Fruit fly (Drosophila melanogaster) whole organism, pupa: ENCODE results near the gene Osi17.

Experiments used
- CG10348 ChIP-seq: fragments of 200-800 bp; sonication (Bioruptor generic); IDR thresholded peaks from 2 replicates; pipeline ENCODE4 v1.3.6; 2022; ENCODE audit warnings: missing biosample characterization, missing genetic modification characterization
- CG12605 ChIP-seq: fragments of 200-800 bp; sonication (Bioruptor generic); IDR thresholded peaks from 2 replicates; pipeline ENCODE4 v1.3.6; 2022; ENCODE audit warnings: missing biosample characterization, missing genetic modification characterization
- CG13204 ChIP-seq: fragments of 200-800 bp; sonication (Bioruptor generic); optimal IDR thresholded peaks from 2 replicates; lab custom pipeline; 2018; ENCODE audit warnings: missing biosample characterization, mild to moderate bottlenecking, missing genetic modification characterization, moderate library complexity
- CG14655 ChIP-seq: fragments of 200-800 bp; sonication (Bioruptor generic); optimal IDR thresholded peaks from 3 replicates; lab custom pipeline; 2017; ENCODE audit warnings: mild to moderate bottlenecking, missing biosample characterization, missing genetic modification reagents, missing genetic modification characterization
- CG15710 ChIP-seq: fragments of 200-800 bp; sonication (Bioruptor generic); optimal IDR thresholded peaks from 2 replicates; lab custom pipeline; 2018; ENCODE audit warnings: missing biosample characterization, mild to moderate bottlenecking, missing genetic modification characterization, moderate library complexity
- CG17806 ChIP-seq: fragments of 200-800 bp; sonication (Bioruptor generic); optimal IDR thresholded peaks from 2 replicates; lab custom pipeline; 2018; ENCODE audit warnings: missing biosample characterization, mild to moderate bottlenecking, missing genetic modification characterization, moderate library complexity
- CG32121 ChIP-seq: fragments of 200-800 bp; sonication (Bioruptor generic); IDR thresholded peaks from 2 replicates; pipeline ENCODE4 v1.3.6; 2022; ENCODE audit warnings: missing biosample characterization, missing genetic modification characterization
- CG34367 ChIP-seq: fragments of 200-800 bp; sonication (Bioruptor generic); optimal IDR thresholded peaks from 2 replicates; lab custom pipeline; 2018; ENCODE audit warnings: missing biosample characterization, mild to moderate bottlenecking, missing genetic modification characterization
- CG4496 ChIP-seq: fragments of 200-800 bp; sonication (Bioruptor generic); IDR thresholded peaks from 3 replicates; pipeline ENCODE4 v1.3.6; 2022; ENCODE audit warnings: missing biosample characterization, missing genetic modification characterization
- CG8159 ChIP-seq: fragments of 200-800 bp; sonication (Bioruptor generic); optimal IDR thresholded peaks from 3 replicates; lab custom pipeline; 2018; ENCODE audit warnings: missing biosample characterization, mild to moderate bottlenecking, missing genetic modification characterization, moderate library complexity
- CG8301 ChIP-seq: fragments of 200-800 bp; sonication (Bioruptor generic); optimal IDR thresholded peaks from 2 replicates; lab custom pipeline; 2018; ENCODE audit warnings: missing biosample characterization, mild to moderate bottlenecking, missing genetic modification characterization
- CG9948 ChIP-seq: fragments of 200-800 bp; sonication (Bioruptor generic); optimal IDR thresholded peaks from 2 replicates; lab custom pipeline; 2018; ENCODE audit warnings: missing biosample characterization, mild to moderate bottlenecking, missing genetic modification characterization, moderate library complexity
- D1 ChIP-seq: fragments of 200-800 bp; sonication (Bioruptor generic); optimal IDR thresholded peaks from 2 replicates; lab custom pipeline; 2018; ENCODE audit warnings: missing biosample characterization, mild to moderate bottlenecking, missing genetic modification characterization, moderate library complexity
- EcR ChIP-seq: fragments of 200-800 bp; sonication (Bioruptor generic); optimal IDR thresholded peaks from 3 replicates; lab custom pipeline; 2019; ENCODE audit warnings: missing biosample characterization, missing genetic modification characterization, mild to moderate bottlenecking, moderate library complexity, missing genetic modification reagents
- Ets98B ChIP-seq: fragments of 200-800 bp; sonication (Bioruptor generic); IDR thresholded peaks from 2 replicates; pipeline ENCODE4 v1.3.6; 2022; ENCODE audit warnings: missing biosample characterization, missing genetic modification characterization
- Pif1A ChIP-seq: fragments of 200-800 bp; sonication (Bioruptor generic); optimal IDR thresholded peaks from 3 replicates; lab custom pipeline; 2016; ENCODE audit warnings: missing biosample characterization, missing genetic modification characterization
- Pif1B ChIP-seq: fragments of 200-800 bp; sonication (Bioruptor generic); optimal IDR thresholded peaks from 3 replicates; lab custom pipeline; 2016; ENCODE audit warnings: missing biosample characterization, missing genetic modification characterization
- Snoo ChIP-seq: fragments of 200-800 bp; sonication (Bioruptor generic); optimal IDR thresholded peaks from 3 replicates; lab custom pipeline; 2017; ENCODE audit warnings: missing biosample characterization, mild to moderate bottlenecking, missing genetic modification characterization, inconsistent platforms
- fd96Ca ChIP-seq: fragments of 200-800 bp; sonication (Bioruptor generic); IDR thresholded peaks from 3 replicates; pipeline ENCODE4 v1.3.6; 2022; ENCODE audit warnings: missing biosample characterization, missing genetic modification characterization
- gl ChIP-seq: fragments of 200-800 bp; sonication (Bioruptor generic); optimal IDR thresholded peaks from 2 replicates; lab custom pipeline; 2018; ENCODE audit warnings: missing biosample characterization, mild to moderate bottlenecking, missing genetic modification characterization
- rn ChIP-seq: fragments of 200-800 bp; sonication (Bioruptor generic); IDR thresholded peaks from 2 replicates; pipeline ENCODE4 v1.3.6; 2022; ENCODE audit warnings: missing biosample characterization, missing genetic modification characterization

The Osi17 gene

dm6 chr3R:6311641-6312259 lies at the start of gene Osi17:
TSS of gene Osi17 (plus strand) at chr3R:6311772.
- TF ChIP-seq CG15710, result no peak
- no peak for TF ChIP-seq CG8159 (tag; lab: Kevin White, UChicago)
- TF ChIP-seq CG4496 (GFP tag; lab: Robert Waterston, UW), result 0 out of 3 replicates have a peak, but pooled peaks have one; percentile 21
- TF ChIP-seq CG8301 (tag; lab: Kevin White, UChicago), result no peak

- TF ChIP-seq Pif1A (GFP tag; lab: Kevin White, UChicago), result no peak
- no peak for TF ChIP-seq CG12605 (GFP tag; lab: Robert Waterston, UW)
- no peak for TF ChIP-seq CG15710
- no peak for TF ChIP-seq CG17806 (tag; lab: Kevin White, UChicago)
- no peak for TF ChIP-seq CG10348 (GFP tag; lab: Robert Waterston, UW)
- no peak for TF ChIP-seq Snoo (tag; lab: Kevin White, UChicago)
- TF ChIP-seq EcR, result no peak
- no peak for TF ChIP-seq D1
- TF ChIP-seq CG4496 (GFP tag; lab: Robert Waterston, UW), result no peak
- no peak for TF ChIP-seq CG14655 (GFP tag; lab: Kevin White, UChicago)
- TF ChIP-seq CG34367, result no peak
- TF ChIP-seq CG32121 (GFP tag; lab: Robert Waterston, UW), result no peak
- no peak for TF ChIP-seq CG9948 (tag; lab: Kevin White, UChicago)
- TF ChIP-seq CG8301 (tag; lab: Kevin White, UChicago), result no peak
- no peak for TF ChIP-seq Ets98B (GFP tag; lab: Robert Waterston, UW)
- TF ChIP-seq CG8159 (tag; lab: Kevin White, UChicago), result no peak
- no peak for TF ChIP-seq rn (GFP tag; lab: Robert Waterston, UW)
- no peak for TF ChIP-seq CG13204 (GFP tag; lab: Kevin White, UChicago)
- TF ChIP-seq fd96Ca (GFP tag; lab: Robert Waterston, UW), result no peak
Measured at dm6 chr3R:6263658-6264057, 47.9 kb upstream of the Osi17 start, which contains the start of gene Osi10a. TSS of gene Osi10a (plus strand) at chr3R:6263958.

dm6 chr3R:6265890-6266289 lies 45.7 kb upstream of the Osi17 start, which contains the start of gene Osi10b:
TSS of gene Osi10b (plus strand) at chr3R:6266190.
- TF ChIP-seq CG10348 (GFP tag; lab: Robert Waterston, UW) (no peak), CG4496 (GFP tag; lab: Robert Waterston, UW) (no peak)

- TF ChIP-seq CG12605 (GFP tag; lab: Robert Waterston, UW) (no peak), CG9948 (tag; lab: Kevin White, UChicago) (no peak), EcR (no peak), CG17806 (tag; lab: Kevin White, UChicago) (no peak), CG8159 (tag; lab: Kevin White, UChicago) (no peak), Pif1A (GFP tag; lab: Kevin White, UChicago) (no peak), fd96Ca (GFP tag; lab: Robert Waterston, UW) (no peak), CG8301 (tag; lab: Kevin White, UChicago) (no peak), CG32121 (GFP tag; lab: Robert Waterston, UW) (no peak), CG14655 (GFP tag; lab: Kevin White, UChicago) (no peak), D1 (no peak), rn (GFP tag; lab: Robert Waterston, UW) (no peak), CG34367 (no peak), gl (tag; lab: Kevin White, UChicago) (no peak), CG15710 (no peak)
- TF ChIP-seq, all 21 proteins: peak for 0
Measured at dm6 chr3R:6268657-6269056, 42.9 kb upstream of the Osi17 start, which contains the start of gene Osi11. TSS of gene Osi11 (minus strand) at chr3R:6268757.

dm6 chr3R:6269986-6270385 lies 41.6 kb upstream of the Osi17 start:
- TF ChIP-seq CG9948 (tag; lab: Kevin White, UChicago), result no peak
- TF ChIP-seq CG14655 (GFP tag; lab: Kevin White, UChicago), result peak; percentile 42
- no peak for TF ChIP-seq CG13204 (GFP tag; lab: Kevin White, UChicago)
- TF ChIP-seq CG8301 (tag; lab: Kevin White, UChicago), result peak; percentile 12
- 0 out of 3 replicates have a peak, but pooled peaks have one; percentile 40 for TF ChIP-seq CG4496 (GFP tag; lab: Robert Waterston, UW)
- TF ChIP-seq fd96Ca (GFP tag; lab: Robert Waterston, UW), result no peak

- TF ChIP-seq Snoo (tag; lab: Kevin White, UChicago), result no peak
- no peak for TF ChIP-seq Pif1B (GFP tag; lab: Kevin White, UChicago)
- no peak for TF ChIP-seq CG14655 (GFP tag; lab: Kevin White, UChicago)
- no peak for TF ChIP-seq CG4496 (GFP tag; lab: Robert Waterston, UW)
- no peak for TF ChIP-seq CG12605 (GFP tag; lab: Robert Waterston, UW)
- no peak for TF ChIP-seq Pif1A (GFP tag; lab: Kevin White, UChicago)
- no peak for TF ChIP-seq CG34367
- TF ChIP-seq CG8159 (tag; lab: Kevin White, UChicago), result no peak
- no peak for TF ChIP-seq D1
- no peak for TF ChIP-seq CG17806 (tag; lab: Kevin White, UChicago)
- no peak for TF ChIP-seq CG9948 (tag; lab: Kevin White, UChicago)
- TF ChIP-seq CG15710, result no peak
- no peak for TF ChIP-seq rn (GFP tag; lab: Robert Waterston, UW)
- TF ChIP-seq fd96Ca (GFP tag; lab: Robert Waterston, UW), result no peak
- no peak for TF ChIP-seq CG32121 (GFP tag; lab: Robert Waterston, UW)
- TF ChIP-seq gl (tag; lab: Kevin White, UChicago), result no peak
- no peak for TF ChIP-seq CG10348 (GFP tag; lab: Robert Waterston, UW)
- no peak for TF ChIP-seq CG8301 (tag; lab: Kevin White, UChicago)
Measured at dm6 chr3R:6278231-6278630, 33.3 kb upstream of the Osi17 start, which contains the start of gene Osi12. TSS of gene Osi12 (plus strand) at chr3R:6278531.
